Worm (Caenorhabditis elegans) whole organism, L4/young adult: ENCODE results near the gene C29H12.6.

ENCODE experiments used
- W03F9.2 ChIP-seq: fragments of 150-350 bp; optimal IDR thresholded peaks from 2 replicates; lab custom pipeline; 2014; ENCODE audit warnings: missing biosample characterization, missing genetic modification characterization
- dao-5 ChIP-seq: sonication (generic microtip); optimal IDR thresholded peaks from 2 replicates; lab custom pipeline; 2016; ENCODE audit warnings: missing genotype, missing genetic modification characterization, moderate library complexity, missing compliant biosample characterization
- him-1 ChIP-seq: sonication (generic microtip); optimal IDR thresholded peaks from 2 replicates; lab custom pipeline; 2016; ENCODE audit warnings: missing genotype, missing genetic modification reagents, missing genetic modification characterization, missing compliant biosample characterization

- TF ChIP-seq dao-5 (tag; lab: Kevin White, UChicago) (no peak), him-1 (no peak), W03F9.2 (tag; lab: Kevin White, UChicago) (no peak)
Measured at ce11 chrII:6148369-6148768, 30.3 kb upstream of the C29H12.6 start.
